Fruit fly (Drosophila melanogaster): ENCODE measurements around the gene CG13901.

DNA sequence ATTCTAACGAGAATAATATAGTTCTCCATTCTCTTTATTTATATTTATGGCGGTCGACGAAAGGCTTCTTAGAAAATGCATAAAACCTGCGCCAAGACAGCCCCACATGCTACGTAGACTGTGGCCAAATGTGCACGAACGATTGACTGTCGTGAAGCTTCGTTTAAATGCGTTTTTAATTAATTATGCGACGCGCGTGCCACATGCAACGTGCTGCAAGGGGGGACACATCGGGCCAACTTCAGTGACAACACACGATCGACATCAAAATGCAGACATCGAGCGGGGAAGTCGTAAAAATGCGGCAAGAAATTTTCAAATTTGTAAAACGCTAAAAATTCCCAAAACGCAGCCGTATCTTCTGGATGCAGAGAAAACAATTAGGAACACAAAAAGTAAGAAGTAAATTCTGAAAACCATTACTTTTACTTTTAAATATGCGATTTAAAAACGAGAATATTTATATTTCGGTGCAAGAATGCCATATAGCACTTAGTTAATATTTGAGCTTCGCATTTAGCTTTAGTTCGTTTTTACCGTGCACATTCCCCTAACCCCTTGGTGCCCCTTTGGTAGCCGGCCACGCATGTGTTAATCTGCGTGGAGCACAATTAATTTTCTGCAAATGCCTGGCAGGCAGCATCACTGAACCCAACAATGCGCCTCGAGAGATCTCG, 37.6 kb downstream of the CG13901 start:
- TF ChIP-seq chm (GFP tag; IDR thresholded peaks at IDR 0.05), result 0 out of 2 replicates have a peak, but pooled peaks have one; percentile 14
- peak; percentile 42 for TF ChIP-seq CG12391 (tag; optimal IDR thresholded peaks at IDR 0.05)
- TF ChIP-seq cas (GFP tag; IDR thresholded peaks at IDR 0.05), result no peak
- peak; percentile 65 for TF ChIP-seq CG32772 (GFP tag; IDR thresholded peaks at IDR 0.05)
- no peak for TF ChIP-seq CoRest (tag; optimal IDR thresholded peaks at IDR 0.05)
- no peak for TF ChIP-seq onecut (GFP tag; IDR thresholded peaks at IDR 0.05)
- no peak for TF ChIP-seq CG3995 (GFP tag; optimal IDR thresholded peaks at IDR 0.05)
- peak; percentile 26; the same call in 1 of the 3 replicates for TF ChIP-seq ase (GFP tag; IDR thresholded peaks at IDR 0.05)
- TF ChIP-seq jigr1 (GFP tag; IDR thresholded peaks at IDR 0.05), result no peak
- TF ChIP-seq da (GFP tag; optimal IDR thresholded peaks at IDR 0.05), result no peak
- no peak for TF ChIP-seq fru (optimal IDR thresholded peaks at IDR 0.05)

Measured in whole organism, embryonic.